Fruit fly (Drosophila melanogaster): ENCODE measurements around the gene tkv.

The tkv gene

dm6 chr2L:5266092-5266491, 5.1 kb downstream of the tkv start, which contains the start of gene Cyp4ac2:
Gene Cyp4ac2 (plus strand): TSS chr2L:5266392.
- TF ChIP-seq CG5245 (GFP tag; optimal IDR thresholded peaks at IDR 0.05) (no peak), sens (GFP tag) (no peak), sna (GFP tag; IDR thresholded peaks at IDR 0.05; ENCODE audit: partially characterized antibody) (no peak), CG33213 (GFP tag; optimal IDR thresholded peaks at IDR 0.05) (no peak)

DNA sequence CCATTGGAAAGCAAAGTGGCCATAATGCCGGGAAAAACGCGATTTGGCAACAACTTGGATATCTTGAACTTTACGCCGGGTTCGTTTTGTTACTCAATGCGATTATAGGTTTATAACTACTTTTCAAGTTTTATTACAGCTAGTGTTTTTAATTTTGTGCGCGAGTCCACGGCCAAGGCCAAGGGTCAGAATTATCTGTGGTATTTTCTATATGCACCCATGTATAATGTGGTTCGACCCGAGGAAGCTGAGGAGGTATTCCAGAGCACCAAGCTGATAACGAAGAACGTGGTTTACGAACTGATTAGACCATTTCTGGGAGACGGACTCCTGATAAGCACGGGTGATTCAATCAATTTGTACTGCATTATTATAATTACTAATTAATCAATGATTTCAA, 7.0 kb downstream of the tkv start:
- TF ChIP-seq CG11695 (GFP tag; IDR thresholded peaks at IDR 0.05): no peak
- no peak for TF ChIP-seq CG12219 (GFP tag; optimal IDR thresholded peaks at IDR 0.05)
- no peak for TF ChIP-seq CG9727 (GFP tag; optimal IDR thresholded peaks at IDR 0.05)
- TF ChIP-seq CG18011 (GFP tag; optimal IDR thresholded peaks at IDR 0.05): no peak
- TF ChIP-seq CG33557 (GFP tag; optimal IDR thresholded peaks at IDR 0.05): no peak

DNA sequence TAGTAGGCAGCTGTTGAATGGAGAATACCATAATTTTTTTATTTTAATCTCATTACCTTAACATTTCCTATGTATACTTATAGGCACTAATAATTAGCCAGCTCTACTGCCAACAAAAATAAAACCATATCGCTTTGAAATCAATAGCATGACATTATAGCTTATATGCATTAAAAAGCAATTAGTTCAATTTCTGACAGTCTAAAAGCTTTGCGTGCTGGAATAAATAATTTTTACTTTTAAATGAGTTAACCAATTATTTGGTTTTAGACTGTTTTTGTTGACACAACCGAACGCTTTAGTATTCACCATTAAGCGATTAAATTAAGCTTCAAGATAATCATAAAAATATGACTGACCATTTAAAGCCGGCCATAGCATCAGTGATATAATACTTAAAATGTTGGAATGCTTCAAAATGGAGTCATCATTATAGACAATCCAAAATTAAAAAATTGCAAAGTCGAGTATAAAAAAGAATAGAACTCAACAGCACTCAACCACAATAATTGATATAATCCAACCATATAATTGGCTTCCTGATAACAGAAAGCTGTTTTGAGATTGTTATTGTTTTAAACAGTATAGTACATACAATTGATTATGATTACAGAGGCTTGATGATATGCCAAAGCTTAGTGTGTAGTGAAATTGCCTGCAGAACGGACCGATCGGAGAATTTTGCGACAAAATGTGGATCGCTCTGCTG, 7.7 kb downstream of the tkv start, which contains the start of gene Cyp4ac1:
TSS of gene Cyp4ac1 (plus strand) at position 659 of the 709 bp plus-strand sequence.
- TF ChIP-seq sens (GFP tag) (peak; percentile 13), ERR (GFP tag; optimal IDR thresholded peaks at IDR 0.05) (no peak), Hr78 (GFP tag; optimal IDR thresholded peaks at IDR 0.05) (no peak), Myb (GFP tag; optimal IDR thresholded peaks at IDR 0.05) (no peak), lab (GFP tag; optimal IDR thresholded peaks at IDR 0.05) (peak; percentile 53), CG10654 (GFP tag; optimal IDR thresholded peaks at IDR 0.05) (no peak), CG10462 (GFP tag; optimal IDR thresholded peaks at IDR 0.05) (no peak), Bgb (GFP tag; IDR thresholded peaks at IDR 0.05; ENCODE audit: partially characterized antibody) (no peak), CG16863 (GFP tag; optimal IDR thresholded peaks at IDR 0.05) (no peak), Camta (GFP tag; optimal IDR thresholded peaks at IDR 0.05) (no peak), CG10565 (GFP tag; optimal IDR thresholded peaks at IDR 0.05) (no peak), exex (tag; optimal IDR thresholded peaks at IDR 0.05) (peak; percentile 78), fru (optimal IDR thresholded peaks at IDR 0.05) (no peak), bcd (GFP tag; optimal IDR thresholded peaks at IDR 0.05) (no peak), GATAe (GFP tag; conservative IDR thresholded peaks at IDR 0.05) (no peak), BEAF-32 (GFP tag; optimal IDR thresholded peaks at IDR 0.05) (no peak), odd (GFP tag; optimal IDR thresholded peaks at IDR 0.05) (no peak), CG2678 (tag; optimal IDR thresholded peaks at IDR 0.05) (no peak), Vsx1 (GFP tag; optimal IDR thresholded peaks at IDR 0.05) (no peak), pum (GFP tag; optimal IDR thresholded peaks at IDR 0.05) (no peak), gcm2 (GFP tag; optimal IDR thresholded peaks at IDR 0.05) (no peak)

- TF ChIP-seq CG16863 (GFP tag; optimal IDR thresholded peaks at IDR 0.05) (peak; percentile 22), tin (GFP tag; optimal IDR thresholded peaks at IDR 0.05) (no peak), CG10654 (GFP tag; optimal IDR thresholded peaks at IDR 0.05) (no peak), Atf6 (GFP tag; IDR thresholded peaks at IDR 0.05) (no peak), fu2 (GFP tag; optimal IDR thresholded peaks at IDR 0.05) (no peak), gt (GFP tag; IDR thresholded peaks at IDR 0.05) (no peak), NC2α (GFP tag; optimal IDR thresholded peaks at IDR 0.05) (no peak), Fer3 (tag; optimal IDR thresholded peaks at IDR 0.05) (peak; percentile 13), shn (GFP tag; optimal IDR thresholded peaks at IDR 0.05) (no peak), insv (GFP tag; optimal IDR thresholded peaks at IDR 0.05) (no peak), CG1603 (tag; optimal IDR thresholded peaks at IDR 0.05) (peak; percentile 56), slbo (GFP tag; IDR thresholded peaks at IDR 0.05) (peak; percentile 48; the same call in 1 of the 2 replicates), CG6254 (GFP tag; optimal IDR thresholded peaks at IDR 0.05) (peak; percentile 30), CG8290 (GFP tag; optimal IDR thresholded peaks at IDR 0.05) (no peak), CG8290 (tag; optimal IDR thresholded peaks at IDR 0.05) (peak in 1 of 2 experiments; percentile 67), crp (GFP tag; optimal IDR thresholded peaks at IDR 0.05) (no peak), bigmax (GFP tag; optimal IDR thresholded peaks at IDR 0.05) (no peak), Dp (GFP tag; optimal IDR thresholded peaks at IDR 0.05) (no peak)
Observed at dm6 chr2L:5261223-5261984, 9.8 kb downstream of the tkv start.
